Fruit fly (Drosophila melanogaster): Measurements from ENCODE around the gene CG13312.

dm6 chr3L:8777313-8777924 is 29.6 kb downstream of the CG13312 start:
- TF ChIP-seq Sin3A (optimal IDR thresholded peaks at IDR 0.05) (no peak), h (optimal IDR thresholded peaks at IDR 0.05) (no peak), Myc (optimal IDR thresholded peaks at IDR 0.05) (no peak), ttk (optimal IDR thresholded peaks at IDR 0.05) (no peak)
